Worm (Caenorhabditis elegans) whole organism, L3 larva: ENCODE measurements around the gene ugt-40.

ENCODE experiments used
- R02D3.7 ChIP-seq: fragments of 150-350 bp; optimal IDR thresholded peaks from 2 replicates; lab custom pipeline; 2014; ENCODE audit warnings: missing biosample characterization, missing genetic modification characterization
- aly-2 ChIP-seq: fragments of 150-350 bp; optimal IDR thresholded peaks from 2 replicates; lab custom pipeline; 2014; ENCODE audit warnings: missing biosample characterization, missing genetic modification characterization
- ceh-9 ChIP-seq: sonication (generic microtip); optimal IDR thresholded peaks from 2 replicates; lab custom pipeline; 2018; ENCODE audit warnings: missing biosample characterization, missing genetic modification characterization
- fkh-10 ChIP-seq: sonication (generic microtip); optimal IDR thresholded peaks from 2 replicates; lab custom pipeline; 2017; ENCODE audit warnings: missing biosample characterization, missing genetic modification reagents, missing genetic modification characterization
- lin-15B ChIP-seq: fragments of 150-350 bp; optimal IDR thresholded peaks from 2 replicates; lab custom pipeline; 2014; ENCODE audit warnings: missing biosample characterization, missing genetic modification characterization
- lsy-12 ChIP-seq: sonication (generic microtip); optimal IDR thresholded peaks from 2 replicates; lab custom pipeline; 2016; ENCODE audit warnings: mild to moderate bottlenecking, missing genetic modification characterization, missing compliant biosample characterization
- nhr-11 ChIP-seq: fragments of 150-350 bp; optimal IDR thresholded peaks from 2 replicates; lab custom pipeline; 2014; ENCODE audit warnings: missing biosample characterization, missing genetic modification characterization
- nhr-28 ChIP-seq: fragments of 150-350 bp; optimal IDR thresholded peaks from 2 replicates; lab custom pipeline; 2014; ENCODE audit warnings: missing biosample characterization, missing genetic modification characterization
- pqm-1 ChIP-seq: fragments of 150-350 bp; optimal IDR thresholded peaks from 2 replicates; lab custom pipeline; 2017; ENCODE audit warnings: missing biosample characterization, missing genetic modification characterization, inconsistent platforms
- snpc-4 ChIP-seq: fragments of 150-350 bp; optimal IDR thresholded peaks from 2 replicates; lab custom pipeline; 2014; ENCODE audit warnings: missing biosample characterization, missing genetic modification characterization
- unc-39 ChIP-seq: sonication (generic microtip); optimal IDR thresholded peaks from 4 replicates; lab custom pipeline; 2017; ENCODE audit warnings: missing biosample characterization, missing genetic modification characterization
- ztf-11 ChIP-seq: fragments of 150-350 bp; optimal IDR thresholded peaks from 2 replicates; lab custom pipeline; 2014; ENCODE audit warnings: missing biosample characterization, missing genetic modification characterization

- TF ChIP-seq pqm-1 (tag; lab: Kevin White, UChicago): no peak
- no peak for TF ChIP-seq nhr-28 (tag; lab: Kevin White, UChicago)
- TF ChIP-seq nhr-11 (tag; lab: Kevin White, UChicago): no peak
- TF ChIP-seq ceh-9 (tag; lab: Kevin White, UChicago): no peak
- TF ChIP-seq snpc-4: no peak
- no peak for TF ChIP-seq fkh-10 (GFP tag; lab: Kevin White, UChicago)
- TF ChIP-seq R02D3.7 (tag; lab: Kevin White, UChicago): no peak
- no peak for TF ChIP-seq unc-39 (tag; lab: Kevin White, UChicago)
- TF ChIP-seq lin-15B (tag; lab: Kevin White, UChicago): no peak
- no peak for TF ChIP-seq lsy-12 (tag; lab: Kevin White, UChicago)
- TF ChIP-seq ztf-11: no peak
- TF ChIP-seq aly-2 (tag; lab: Kevin White, UChicago): no peak
Measured at ce11 chrV:7164210-7164609, 22.4 kb upstream of the ugt-40 start, which contains the start of gene srh-83.
